Worm (Caenorhabditis elegans): ENCODE data around the gene C44H9.6.

ce11 chrV:12871753-12872152 is 26.6 kb upstream of the C44H9.6 start, which contains the start of gene bus-19:
- TF ChIP-seq zag-1 (tag; optimal IDR thresholded peaks at IDR 0.05) = no peak
- no peak for TF ChIP-seq unc-55 (GFP tag; optimal IDR thresholded peaks at IDR 0.05)
- no peak for TF ChIP-seq nhr-12 (tag; optimal IDR thresholded peaks at IDR 0.05)
- TF ChIP-seq elt-3 (tag; optimal IDR thresholded peaks at IDR 0.05) = no peak
- no peak for TF ChIP-seq skn-1 (tag; optimal IDR thresholded peaks at IDR 0.05)
- no peak for TF ChIP-seq lin-39 (tag; optimal IDR thresholded peaks at IDR 0.05)
- TF ChIP-seq aly-2 (tag; optimal IDR thresholded peaks at IDR 0.05) = no peak
- TF ChIP-seq ztf-4 (tag; optimal IDR thresholded peaks at IDR 0.05) = no peak
- TF ChIP-seq unc-62 (GFP tag; optimal IDR thresholded peaks at IDR 0.05) = no peak
